Fruit fly (Drosophila melanogaster) whole organism, embryonic: ENCODE results near the gene CG32483.

Experiments used
- Awh ChIP-seq: fragments of 200-800 bp; sonication (Bioruptor generic); IDR thresholded peaks from 2 replicates; pipeline ENCODE4, ENCODE4 v1.3.6; 2022; ENCODE audit warnings: missing biosample characterization, missing genetic modification characterization
- B-H1 ChIP-seq: fragments of 200-800 bp; sonication (Bioruptor generic); IDR thresholded peaks from 3 replicates; pipeline ENCODE4 v1.3.6; 2022; ENCODE audit warnings: missing biosample characterization, missing genetic modification characterization
- CG1024 ChIP-seq: fragments of 200-800 bp; sonication (Bioruptor generic); IDR thresholded peaks from 2 replicates; pipeline ENCODE4 v1.3.6; 2022; ENCODE audit warnings: missing biosample characterization, missing genetic modification characterization
- CG10543 ChIP-seq: fragments of 200-800 bp; sonication (Bioruptor generic); optimal IDR thresholded peaks from 3 replicates; lab custom pipeline; 2017; ENCODE audit warnings: missing biosample characterization, mild to moderate bottlenecking, missing genetic modification characterization, moderate library complexity
- CG10959 ChIP-seq: fragments of 200-800 bp; sonication (Bioruptor generic); IDR thresholded peaks from 2 replicates; pipeline ENCODE4 v1.3.6; 2022; ENCODE audit warnings: missing biosample characterization, missing genetic modification characterization
- CG10979 ChIP-seq: fragments of 200-800 bp; sonication (Bioruptor generic); optimal IDR thresholded peaks from 2 replicates; lab custom pipeline; 2018; ENCODE audit warnings: missing biosample characterization, mild to moderate bottlenecking, missing genetic modification characterization, moderate library complexity
- CG11696 ChIP-seq: fragments of 200-800 bp; sonication (Bioruptor generic); IDR thresholded peaks from 2 replicates; pipeline ENCODE4 v1.3.6; 2022; ENCODE audit warnings: missing biosample characterization, missing genetic modification characterization
- CG12659 ChIP-seq: fragments of 200-800 bp; sonication (Bioruptor generic); optimal IDR thresholded peaks from 3 replicates; lab custom pipeline; 2017; ENCODE audit warnings: mild to moderate bottlenecking, missing biosample characterization, missing genetic modification reagents, missing genetic modification characterization
- CG12744 ChIP-seq: fragments of 200-800 bp; sonication (Bioruptor generic); optimal IDR thresholded peaks from 2 replicates; lab custom pipeline; 2016; ENCODE audit warnings: missing biosample characterization, missing genetic modification characterization
- CG13287 ChIP-seq: fragments of 200-800 bp; sonication (Bioruptor generic); IDR thresholded peaks from 2 replicates; pipeline ENCODE4 v1.3.6; 2022; ENCODE audit warnings: missing biosample characterization, missing genetic modification characterization; ENCODE audit not compliant: partially characterized antibody
- CG15514 ChIP-seq: fragments of 200-800 bp; sonication (Bioruptor generic); optimal IDR thresholded peaks from 3 replicates; lab custom pipeline; 2017; ENCODE audit warnings: missing biosample characterization, missing genetic modification characterization, mild to moderate bottlenecking, moderate library complexity, missing genetic modification reagents
- CG17568 ChIP-seq: fragments of 200-800 bp; sonication (Bioruptor generic); optimal IDR thresholded peaks from 2 replicates; lab custom pipeline; 2018; ENCODE audit warnings: missing biosample characterization, mild to moderate bottlenecking, missing genetic modification characterization, moderate library complexity
- CG17802 ChIP-seq: fragments of 200-800 bp; sonication (Bioruptor generic); optimal IDR thresholded peaks from 2 replicates; lab custom pipeline; 2018; ENCODE audit warnings: missing biosample characterization, mild to moderate bottlenecking, missing genetic modification characterization, moderate library complexity
- CG17829 ChIP-seq: fragments of 200-800 bp; optimal IDR thresholded peaks from 2 replicates; lab custom pipeline; 2019; ENCODE audit warnings: missing biosample characterization, mild to moderate bottlenecking, missing genetic modification characterization, moderate library complexity
- CG18262 ChIP-seq: fragments of 200-800 bp; optimal IDR thresholded peaks from 3 replicates; lab custom pipeline; 2019; ENCODE audit warnings: missing biosample characterization, mild to moderate bottlenecking, missing genetic modification characterization, moderate library complexity
- CG32767 ChIP-seq: fragments of 200-800 bp; sonication (Bioruptor generic); IDR thresholded peaks from 2 replicates; pipeline ENCODE4 v1.3.6; 2022; ENCODE audit warnings: missing biosample characterization, missing genetic modification characterization
- CG33213 ChIP-seq: fragments of 200-800 bp; sonication (Bioruptor generic); optimal IDR thresholded peaks from 3 replicates; lab custom pipeline; 2016; ENCODE audit warnings: missing biosample characterization, missing genetic modification characterization
- CG4707 ChIP-seq: fragments of 200-800 bp; sonication (Bioruptor generic); optimal IDR thresholded peaks from 2 replicates; lab custom pipeline; 2018; ENCODE audit warnings: missing biosample characterization, mild to moderate bottlenecking, missing genetic modification characterization, moderate library complexity
- CG7786 ChIP-seq: fragments of 200-800 bp; sonication (Bioruptor generic); optimal IDR thresholded peaks from 2 replicates; lab custom pipeline; 2016; ENCODE audit warnings: missing biosample characterization, missing genetic modification characterization
- CG7839 ChIP-seq: fragments of 200-800 bp; sonication (Bioruptor generic); optimal IDR thresholded peaks from 3 replicates; lab custom pipeline; 2018; ENCODE audit warnings: missing biosample characterization, mild to moderate bottlenecking, missing genetic modification characterization, moderate library complexity
- CG9817 ChIP-seq: fragments of 200-800 bp; sonication (Bioruptor generic); optimal IDR thresholded peaks from 2 replicates; lab custom pipeline; 2018; ENCODE audit warnings: missing biosample characterization, mild to moderate bottlenecking, missing genetic modification characterization, moderate library complexity
- D19A ChIP-seq: fragments of 200-800 bp; optimal IDR thresholded peaks from 3 replicates; lab custom pipeline; 2019; ENCODE audit warnings: missing biosample characterization, mild to moderate bottlenecking, missing genetic modification characterization, moderate library complexity
- HLH4C ChIP-seq: fragments of 200-800 bp; sonication (Bioruptor generic); IDR thresholded peaks from 3 replicates; pipeline ENCODE4 v1.3.6; 2022; ENCODE audit warnings: missing biosample characterization, missing genetic modification characterization; ENCODE audit not compliant: partially characterized antibody
- Hr51 ChIP-seq, 2 experiments: fragments of 200-800 bp; sonication (Bioruptor generic); optimal IDR thresholded peaks; 2 replicates in 1 of 2; 3 replicates in 1 of 2; lab custom pipeline; 2016 to 2018; ENCODE audit warnings: missing biosample characterization in 2 of 2, missing genetic modification characterization in 2 of 2, mild to moderate bottlenecking in 1 of 2, moderate library complexity in 1 of 2
- Hsf ChIP-seq: fragments of 200-800 bp; sonication (Bioruptor generic); optimal IDR thresholded peaks from 3 replicates; lab custom pipeline; 2016; ENCODE audit warnings: missing biosample characterization, missing genetic modification characterization
- Max ChIP-seq: fragments of 200-800 bp; sonication (Bioruptor generic); optimal IDR thresholded peaks from 2 replicates; lab custom pipeline; 2016; ENCODE audit warnings: missing biosample characterization, mild to moderate bottlenecking, missing genetic modification characterization
- Meics ChIP-seq: fragments of 200-800 bp; sonication (Bioruptor generic); optimal IDR thresholded peaks from 2 replicates; lab custom pipeline; 2017; ENCODE audit warnings: missing biosample characterization, mild to moderate bottlenecking, missing genetic modification characterization
- Pdp1 ChIP-seq, 2 experiments: fragments of 200-800 bp; sonication (Bioruptor generic); optimal IDR thresholded peaks; 3 replicates each; lab custom pipeline; 2016; ENCODE audit warnings: missing biosample characterization in 2 of 2, missing genetic modification characterization in 2 of 2, mild to moderate bottlenecking in 1 of 2, moderate library complexity in 1 of 2
- Ravus ChIP-seq: fragments of 200-800 bp; sonication (Bioruptor generic); IDR thresholded peaks from 2 replicates; pipeline ENCODE4 v1.3.6; 2022; ENCODE audit warnings: missing biosample characterization, missing genetic modification characterization
- Side ChIP-seq: fragments of 200-800 bp; sonication (Bioruptor generic); optimal IDR thresholded peaks from 2 replicates; lab custom pipeline; 2016; ENCODE audit warnings: missing biosample characterization, missing genetic modification characterization
- Vsx1 ChIP-seq: fragments of 200-800 bp; sonication (Bioruptor generic); optimal IDR thresholded peaks from 2 replicates; lab custom pipeline; 2017; ENCODE audit warnings: missing biosample characterization, mild to moderate bottlenecking, missing genetic modification characterization, missing genetic modification reagents
- abd-A ChIP-seq: fragments of 200-800 bp; sonication (Bioruptor generic); optimal IDR thresholded peaks from 3 replicates; lab custom pipeline; 2019; ENCODE audit warnings: missing biosample characterization, mild to moderate bottlenecking, missing genetic modification characterization, moderate library complexity
- ase ChIP-seq: fragments of 200-800 bp; sonication (Bioruptor generic); IDR thresholded peaks from 3 replicates; pipeline ENCODE4 v1.3.6; 2022; ENCODE audit warnings: missing biosample characterization, missing genetic modification characterization
- bigmax ChIP-seq: fragments of 200-800 bp; sonication (Bioruptor generic); optimal IDR thresholded peaks from 2 replicates; lab custom pipeline; 2018; ENCODE audit warnings: missing biosample characterization, mild to moderate bottlenecking, missing genetic modification characterization
- bowl ChIP-seq: fragments of 200-800 bp; sonication (Bioruptor generic); IDR thresholded peaks from 2 replicates; pipeline ENCODE4 v1.3.6; 2022; ENCODE audit warnings: missing biosample characterization, missing genetic modification characterization
- br ChIP-seq: fragments of >200 bp; optimal IDR thresholded peaks from 2 replicates; lab custom pipeline; 2017
- cas ChIP-seq: fragments of 200-800 bp; sonication (Bioruptor generic); IDR thresholded peaks from 2 replicates; pipeline ENCODE4 v1.3.6; 2022; ENCODE audit warnings: missing biosample characterization, missing genetic modification characterization
- chm ChIP-seq: fragments of 200-800 bp; sonication (Bioruptor generic); IDR thresholded peaks from 2 replicates; pipeline ENCODE4 v1.3.6; 2022; ENCODE audit warnings: missing biosample characterization, missing genetic modification characterization
- ci ChIP-seq: fragments of 200-800 bp; sonication (Bioruptor generic); IDR thresholded peaks from 3 replicates; pipeline ENCODE4 v1.3.6; 2022; ENCODE audit warnings: missing biosample characterization, missing genetic modification characterization
- fru ChIP-seq: fragments of >200 bp; optimal IDR thresholded peaks from 2 replicates; lab custom pipeline; 2017
- knrl ChIP-seq: fragments of 200-800 bp; sonication (Bioruptor generic); IDR thresholded peaks from 3 replicates; pipeline ENCODE4 v1.3.6; 2022; ENCODE audit warnings: missing biosample characterization, missing genetic modification characterization; ENCODE audit not compliant: partially characterized antibody
- luna ChIP-seq: fragments of 200-800 bp; sonication (Bioruptor generic); optimal IDR thresholded peaks from 2 replicates; lab custom pipeline; 2016; ENCODE audit warnings: missing biosample characterization, missing genetic modification characterization
- nau ChIP-seq: fragments of 200-800 bp; sonication (Bioruptor generic); optimal IDR thresholded peaks from 3 replicates; lab custom pipeline; 2017; ENCODE audit warnings: missing biosample characterization, mild to moderate bottlenecking, missing genetic modification characterization, missing genetic modification reagents
- p53 ChIP-seq: fragments of 200-800 bp; sonication (Bioruptor generic); optimal IDR thresholded peaks from 2 replicates; lab custom pipeline; 2016; ENCODE audit warnings: missing biosample characterization, missing genetic modification characterization
- pita ChIP-seq: fragments of 200-800 bp; sonication (Bioruptor generic); optimal IDR thresholded peaks from 2 replicates; lab custom pipeline; 2017; ENCODE audit warnings: missing biosample characterization, mild to moderate bottlenecking, missing genetic modification characterization
- pros ChIP-seq: fragments of 200-800 bp; sonication (Bioruptor generic); optimal IDR thresholded peaks from 3 replicates; lab custom pipeline; 2019; ENCODE audit warnings: missing biosample characterization, mild to moderate bottlenecking, missing genetic modification characterization, moderate library complexity
- repo ChIP-seq: fragments of 200-800 bp; sonication (Bioruptor generic); optimal IDR thresholded peaks from 2 replicates; lab custom pipeline; 2016; ENCODE audit warnings: missing biosample characterization, missing genetic modification characterization
- zen2 ChIP-seq: fragments of 200-800 bp; sonication (Bioruptor generic); IDR thresholded peaks from 3 replicates; pipeline ENCODE4 v1.3.6; 2022; ENCODE audit warnings: missing biosample characterization, missing genetic modification characterization; ENCODE audit not compliant: partially characterized antibody

Gene CG32483

DNA sequence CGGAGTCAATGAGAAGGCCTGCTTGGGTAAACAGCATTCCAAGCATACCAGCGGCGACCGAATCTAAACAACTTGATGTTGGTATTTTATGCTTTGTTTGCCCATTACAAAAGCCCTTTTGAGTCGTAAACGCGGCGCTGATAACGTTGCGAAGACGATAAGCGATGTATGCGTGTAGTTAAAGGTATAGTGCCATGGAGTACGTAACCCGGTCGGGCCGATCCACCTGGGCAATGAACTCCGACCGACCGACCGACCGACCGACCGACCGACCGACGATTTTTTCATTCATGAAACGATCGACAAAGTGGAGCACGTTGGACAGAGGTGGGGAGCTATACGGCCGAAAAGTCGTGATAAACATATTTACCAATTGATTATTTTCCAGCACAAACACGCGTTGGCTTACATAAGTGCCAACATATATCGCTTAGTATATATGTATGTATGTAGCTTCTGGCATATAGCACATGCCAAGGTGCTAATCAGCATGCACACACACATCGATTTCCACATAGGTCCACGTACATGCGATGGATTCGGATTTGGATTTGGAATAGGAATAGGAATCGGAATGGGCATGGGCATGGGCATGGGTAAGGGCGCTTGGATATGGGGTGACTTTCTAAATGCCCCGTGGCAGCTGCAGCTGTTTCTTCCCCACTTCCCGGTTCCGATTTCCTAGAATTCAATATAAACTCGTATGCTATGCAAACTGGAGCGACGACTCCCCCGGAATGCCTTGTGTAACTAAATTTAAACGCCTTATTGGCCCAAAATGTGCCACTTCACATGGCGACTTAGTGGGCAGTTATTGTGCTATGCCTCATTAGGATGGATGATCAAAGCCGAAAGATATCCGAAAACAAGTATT, 46.8 kb downstream of the CG32483 start (continued):
- TF ChIP-seq D19A (tag; lab: Kevin White, UChicago) (no peak), bowl (0 out of 2 replicates have a peak, but pooled peaks have one; percentile 5), CG33213 (peak; percentile 44), repo (GFP tag; lab: Kevin White, UChicago) (no peak), CG9817 (tag; lab: Kevin White, UChicago) (no peak), pros (GFP tag; lab: Kevin White, UChicago) (no peak), br (lab: Kevin White, UChicago) (no peak), zen2 (GFP tag; lab: Robert Waterston, UW) (0 out of 3 replicates have a peak, but pooled peaks have one; percentile 24), ci (GFP tag; lab: Robert Waterston, UW) (peak; percentile 69; the same call in 1 of the 3 replicates), Ravus (GFP tag; lab: Robert Waterston, UW) (no peak), bigmax (no peak), CG10543 (GFP tag; lab: Kevin White, UChicago) (peak; percentile 90), abd-A (peak; percentile 54), CG17802 (tag; lab: Kevin White, UChicago) (no peak), chm (GFP tag; lab: Robert Waterston, UW) (no peak), B-H1 (peak; percentile 20; the same call in 1 of the 3 replicates), Hr51 (GFP tag; optimal IDR thresholded peaks at IDR 0.05; lab: Kevin White, UChicago) (peak in 1 of 2 experiments; percentile 16), Awh (GFP tag; lab: Robert Waterston, UW) (peak; percentile 14; the same call in 1 of the 2 replicates), pita (no peak), luna (no peak), Hsf (GFP tag; lab: Kevin White, UChicago) (no peak), CG32767 (GFP tag; lab: Robert Waterston, UW) (no peak), fru (lab: Kevin White, UChicago) (no peak), CG1024 (GFP tag; lab: Robert Waterston, UW) (no peak), CG10979 (tag; lab: Kevin White, UChicago) (no peak), CG18262 (tag; lab: Kevin White, UChicago) (no peak), CG17568 (peak; percentile 44), CG12744 (GFP tag; lab: Kevin White, UChicago) (no peak), nau (GFP tag; lab: Kevin White, UChicago) (peak; percentile 87), CG7786 (peak; percentile 44), Meics (peak; percentile 24), Side (GFP tag; lab: Kevin White, UChicago) (peak; percentile 35), CG15514 (GFP tag; lab: Kevin White, UChicago) (peak; percentile 31), CG12659 (GFP tag; lab: Kevin White, UChicago) (peak; percentile 20), CG7839 (tag; lab: Kevin White, UChicago) (no peak), Vsx1 (GFP tag; lab: Kevin White, UChicago) (peak; percentile 45), Pdp1 (GFP tag; optimal IDR thresholded peaks at IDR 0.05; lab: Kevin White, UChicago) (peak in 1 of 2 experiments; percentile 96), Max (GFP tag; lab: Kevin White, UChicago) (no peak), ase (GFP tag; lab: Robert Waterston, UW) (0 out of 3 replicates have a peak, but pooled peaks have one; percentile 21), CG13287 (GFP tag; lab: Robert Waterston, UW) (0 out of 2 replicates have a peak, but pooled peaks have one; percentile 20), CG4707 (GFP tag; lab: Kevin White, UChicago) (peak; percentile 0), p53 (GFP tag; lab: Kevin White, UChicago) (peak; percentile 24), HLH4C (0 out of 3 replicates have a peak, but pooled peaks have one; percentile 20), CG17829 (no peak), cas (GFP tag; lab: Robert Waterston, UW) (0 out of 2 replicates have a peak, but pooled peaks have one; percentile 7), CG10959 (GFP tag; lab: Robert Waterston, UW) (0 out of 2 replicates have a peak, but pooled peaks have one; percentile 2), knrl (GFP tag; lab: Robert Waterston, UW) (no peak), CG11696 (no peak)
